Fruit fly (Drosophila melanogaster) whole organism, prepupa: ENCODE data around the gene Alms1b.

Experiments used
- Blimp-1 ChIP-seq: fragments of 200-800 bp; sonication (Bioruptor generic); optimal IDR thresholded peaks from 3 replicates; lab custom pipeline; 2017; ENCODE audit warnings: missing biosample characterization, missing genetic modification characterization, mild to moderate bottlenecking, moderate library complexity, missing genetic modification reagents
- CG10669 ChIP-seq: fragments of 200-800 bp; sonication (Bioruptor generic); optimal IDR thresholded peaks from 3 replicates; lab custom pipeline; 2018; ENCODE audit warnings: missing biosample characterization, mild to moderate bottlenecking, missing genetic modification characterization, moderate library complexity
- CG11294 ChIP-seq: fragments of 200-800 bp; sonication (Bioruptor generic); IDR thresholded peaks from 2 replicates; pipeline ENCODE4 v1.3.6; 2022; ENCODE audit warnings: missing biosample characterization, missing genetic modification characterization
- CG11902 ChIP-seq: fragments of 200-800 bp; sonication (Bioruptor generic); optimal IDR thresholded peaks from 3 replicates; lab custom pipeline; 2016; ENCODE audit warnings: missing biosample characterization, missing genetic modification characterization
- CG32006 ChIP-seq: fragments of 200-800 bp; sonication (Bioruptor generic); optimal IDR thresholded peaks from 3 replicates; lab custom pipeline; 2017; ENCODE audit warnings: missing biosample characterization, mild to moderate bottlenecking, missing genetic modification characterization
- CG34406 ChIP-seq: fragments of 200-800 bp; sonication (Bioruptor generic); optimal IDR thresholded peaks from 3 replicates; lab custom pipeline; 2016; ENCODE audit warnings: missing biosample characterization, missing genetic modification characterization
- CG3919 ChIP-seq: fragments of 200-800 bp; sonication (Bioruptor generic); optimal IDR thresholded peaks from 3 replicates; lab custom pipeline; 2016; ENCODE audit warnings: missing biosample characterization, missing genetic modification characterization
- CG6163 ChIP-seq: fragments of 200-800 bp; sonication (Bioruptor generic); IDR thresholded peaks from 3 replicates; pipeline ENCODE4 v1.3.6; 2022; ENCODE audit warnings: missing biosample characterization, missing genetic modification characterization
- CG6276 ChIP-seq: fragments of 200-800 bp; sonication (Bioruptor generic); optimal IDR thresholded peaks from 2 replicates; lab custom pipeline; 2017; ENCODE audit warnings: missing biosample characterization, mild to moderate bottlenecking, missing genetic modification characterization
- CG6792 ChIP-seq: fragments of 200-800 bp; sonication (Bioruptor generic); optimal IDR thresholded peaks from 3 replicates; lab custom pipeline; 2016; ENCODE audit warnings: missing biosample characterization, missing genetic modification characterization
- CG6808 ChIP-seq: fragments of 200-800 bp; sonication (Bioruptor generic); optimal IDR thresholded peaks from 3 replicates; lab custom pipeline; 2017; ENCODE audit warnings: missing biosample characterization, missing genetic modification characterization, mild to moderate bottlenecking, moderate library complexity, missing genetic modification reagents
- CG6854 ChIP-seq: fragments of 200-800 bp; sonication (Bioruptor generic); optimal IDR thresholded peaks from 2 replicates; lab custom pipeline; 2017; ENCODE audit warnings: missing biosample characterization, mild to moderate bottlenecking, missing genetic modification characterization
- CG8119 ChIP-seq: fragments of 200-800 bp; sonication (Bioruptor generic); IDR thresholded peaks from 3 replicates; pipeline ENCODE4 v1.3.6; 2022; ENCODE audit warnings: missing biosample characterization, missing genetic modification characterization
- CG8319 ChIP-seq: fragments of 200-800 bp; sonication (Bioruptor generic); optimal IDR thresholded peaks from 3 replicates; lab custom pipeline; 2016; ENCODE audit warnings: missing biosample characterization, missing genetic modification characterization
- CG8632 ChIP-seq: fragments of 200-800 bp; sonication (Bioruptor generic); optimal IDR thresholded peaks from 3 replicates; lab custom pipeline; 2016; ENCODE audit warnings: missing biosample characterization, missing genetic modification characterization
- Eip75B ChIP-seq: fragments of 200-800 bp; sonication (Bioruptor generic); optimal IDR thresholded peaks from 3 replicates; lab custom pipeline; 2016; ENCODE audit warnings: missing biosample characterization, missing genetic modification characterization
- Eip93F ChIP-seq: fragments of 200-800 bp; sonication (Bioruptor generic); optimal IDR thresholded peaks from 2 replicates; lab custom pipeline; 2016; ENCODE audit warnings: missing biosample characterization, mild to moderate bottlenecking, missing genetic modification characterization
- Ets96B ChIP-seq: fragments of 200-800 bp; optimal IDR thresholded peaks from 2 replicates; lab custom pipeline; 2019; ENCODE audit warnings: missing biosample characterization, mild to moderate bottlenecking, missing genetic modification characterization, moderate library complexity
- Hr38 ChIP-seq: sonication (Bioruptor generic); optimal IDR thresholded peaks from 2 replicates; lab custom pipeline; 2016; ENCODE audit warnings: missing biosample characterization, missing genetic modification characterization
- Hr39 ChIP-seq: fragments of 200-800 bp; sonication (Bioruptor generic); optimal IDR thresholded peaks from 2 replicates; lab custom pipeline; 2016; ENCODE audit warnings: missing biosample characterization, missing genetic modification characterization
- Hr4 ChIP-seq: fragments of 200-800 bp; sonication (Bioruptor generic); optimal IDR thresholded peaks from 3 replicates; lab custom pipeline; 2016; ENCODE audit warnings: missing biosample characterization, missing genetic modification characterization
- Lpt ChIP-seq: fragments of 200-800 bp; sonication (Bioruptor generic); optimal IDR thresholded peaks from 3 replicates; lab custom pipeline; 2016; ENCODE audit warnings: missing biosample characterization, missing genetic modification characterization
- Met ChIP-seq: fragments of 200-800 bp; sonication (Bioruptor generic); optimal IDR thresholded peaks from 3 replicates; lab custom pipeline; 2016; ENCODE audit warnings: missing biosample characterization, missing genetic modification characterization
- Sox102F ChIP-seq: fragments of 200-800 bp; sonication (Bioruptor generic); optimal IDR thresholded peaks from 2 replicates; lab custom pipeline; 2016; ENCODE audit warnings: missing biosample characterization, mild to moderate bottlenecking, missing genetic modification characterization
- Sox14 ChIP-seq: fragments of 200-800 bp; sonication (Bioruptor generic); optimal IDR thresholded peaks from 3 replicates; lab custom pipeline; 2016; ENCODE audit warnings: missing biosample characterization, missing genetic modification characterization
- Sox15 ChIP-seq: fragments of 200-800 bp; sonication (Bioruptor generic); optimal IDR thresholded peaks from 3 replicates; lab custom pipeline; 2016; ENCODE audit warnings: missing biosample characterization, missing genetic modification characterization
- acj6 ChIP-seq: fragments of 200-800 bp; sonication (Bioruptor generic); optimal IDR thresholded peaks from 3 replicates; lab custom pipeline; 2016; ENCODE audit warnings: missing biosample characterization, missing genetic modification characterization
- cyc ChIP-seq: fragments of 200-800 bp; sonication (Bioruptor generic); optimal IDR thresholded peaks from 3 replicates; lab custom pipeline; 2016; ENCODE audit warnings: missing biosample characterization, missing genetic modification characterization
- dsx ChIP-seq: fragments of 200-800 bp; optimal IDR thresholded peaks from 3 replicates; lab custom pipeline; 2019; ENCODE audit warnings: missing biosample characterization, mild to moderate bottlenecking, missing genetic modification characterization, moderate library complexity; ENCODE audit not compliant: poor library complexity, severe bottlenecking
- eg ChIP-seq: fragments of 200-800 bp; sonication (Bioruptor generic); IDR thresholded peaks from 3 replicates; pipeline ENCODE4 v1.3.6; 2022; ENCODE audit warnings: missing biosample characterization, missing genetic modification characterization
- fd59A ChIP-seq: fragments of 200-800 bp; sonication (Bioruptor generic); optimal IDR thresholded peaks from 2 replicates; lab custom pipeline; 2017; ENCODE audit warnings: missing biosample characterization, mild to moderate bottlenecking, missing genetic modification characterization, missing genetic modification reagents
- lz ChIP-seq: fragments of 200-800 bp; sonication (Bioruptor generic); optimal IDR thresholded peaks from 3 replicates; lab custom pipeline; 2016; ENCODE audit warnings: missing biosample characterization, missing genetic modification characterization
- net ChIP-seq: fragments of 200-800 bp; sonication (Bioruptor generic); optimal IDR thresholded peaks from 3 replicates; lab custom pipeline; 2016; ENCODE audit warnings: missing biosample characterization, missing genetic modification characterization
- salr ChIP-seq, 2 experiments: fragments of 200-800 bp; sonication (Bioruptor generic); optimal IDR thresholded peaks; 3 replicates each; lab custom pipeline; 2016 to 2018; ENCODE audit warnings: missing biosample characterization in 2 of 2, missing genetic modification characterization in 2 of 2, mild to moderate bottlenecking in 1 of 2
- ss ChIP-seq, 2 experiments: fragments of 200-800 bp; sonication (Bioruptor generic); optimal IDR thresholded peaks; 2 replicates in 1 of 2; 3 replicates in 1 of 2; lab custom pipeline; 2017 to 2018; ENCODE audit warnings: mild to moderate bottlenecking in 2 of 2, missing biosample characterization in 2 of 2, missing genetic modification characterization in 2 of 2, moderate library complexity in 1 of 2
- svp ChIP-seq: fragments of 200-800 bp; sonication (Bioruptor generic); peaks from one replicate; lab custom pipeline; 2016; ENCODE audit warnings: missing biosample characterization, missing genetic modification characterization
- topi ChIP-seq: fragments of 200-800 bp; sonication (Bioruptor generic); optimal IDR thresholded peaks from 3 replicates; lab custom pipeline; 2016; ENCODE audit warnings: missing biosample characterization, missing genetic modification characterization

The Alms1b gene

DNA sequence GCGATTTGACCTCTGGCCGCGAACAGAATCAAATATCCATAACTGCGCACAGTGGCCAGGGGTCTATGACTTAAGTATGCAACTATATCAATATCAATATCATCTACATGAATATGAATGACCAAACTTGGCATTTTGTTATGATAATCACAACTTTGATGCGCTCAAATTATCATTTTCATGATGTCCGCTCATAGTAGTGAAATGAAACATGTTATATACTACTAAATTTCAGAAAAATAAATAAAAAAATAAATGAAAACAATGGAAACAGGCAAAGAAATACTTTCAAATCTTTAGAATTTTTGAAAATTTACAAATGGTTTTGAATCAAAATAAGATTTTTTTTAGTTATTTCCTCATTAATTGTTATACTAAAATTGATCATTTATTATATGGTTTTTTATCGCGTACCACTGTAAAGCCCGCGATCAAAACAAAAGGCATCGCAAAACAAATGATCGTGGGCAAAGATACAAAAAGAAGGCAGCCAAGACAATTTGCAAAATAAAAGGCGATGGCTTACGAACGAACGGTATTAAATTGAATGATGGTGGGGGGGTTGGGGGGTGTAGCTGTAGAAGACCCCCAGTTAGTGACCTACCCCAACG lies 30.0 kb upstream of the Alms1b start (continued):
- TF ChIP-seq CG6792 (GFP tag; lab: Kevin White, UChicago), result peak; percentile 3
- TF ChIP-seq cyc (GFP tag; lab: Kevin White, UChicago), result no peak
- no peak for TF ChIP-seq CG3919 (GFP tag; lab: Kevin White, UChicago)
- peak; percentile 35 for TF ChIP-seq Ets96B
- TF ChIP-seq CG10669 (GFP tag; lab: Kevin White, UChicago), result peak; percentile 24
- peak; percentile 2 for TF ChIP-seq net (GFP tag; lab: Kevin White, UChicago)
- no peak for TF ChIP-seq Hr39
- no peak for TF ChIP-seq CG6808 (GFP tag; lab: Kevin White, UChicago)
- TF ChIP-seq fd59A (GFP tag; lab: Kevin White, UChicago), result no peak
- no peak for TF ChIP-seq Lpt (GFP tag; lab: Kevin White, UChicago)
- no peak for TF ChIP-seq topi (GFP tag; lab: Kevin White, UChicago)
- peak; percentile 42 for TF ChIP-seq CG32006 (GFP tag; lab: Kevin White, UChicago)
- TF ChIP-seq CG8119, result no peak
- peak; percentile 3 for TF ChIP-seq lz
- peak; percentile 69 for TF ChIP-seq svp (GFP tag; lab: Kevin White, UChicago)
- TF ChIP-seq Sox102F (GFP tag; lab: Kevin White, UChicago), result no peak
- no peak for TF ChIP-seq acj6
- no peak for TF ChIP-seq CG6854 (GFP tag; lab: Kevin White, UChicago)

DNA sequence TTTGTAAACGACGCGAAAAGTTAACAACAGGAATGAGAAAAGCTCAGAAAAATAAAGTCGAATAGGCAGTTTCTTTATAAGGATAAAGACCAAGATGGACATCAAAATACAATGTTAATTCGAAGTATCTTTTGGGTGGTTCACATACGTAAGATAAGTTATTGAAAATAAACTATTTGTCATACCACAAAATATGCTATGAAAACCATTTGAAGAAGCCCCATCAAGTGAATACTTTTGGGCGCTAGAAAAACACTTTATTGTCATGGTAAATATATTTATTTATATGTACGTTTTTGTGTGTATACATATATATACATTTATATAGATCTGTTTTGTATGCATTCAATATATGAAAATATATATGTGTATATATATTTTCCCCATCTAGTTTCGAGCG lies 27.2 kb upstream of the Alms1b start:
- no peak for TF ChIP-seq CG6808 (GFP tag; lab: Kevin White, UChicago)
- no peak for TF ChIP-seq CG32006 (GFP tag; lab: Kevin White, UChicago)
- no peak for TF ChIP-seq Hr38
- TF ChIP-seq eg, result no peak
- no peak for TF ChIP-seq CG8319 (GFP tag; lab: Kevin White, UChicago)
- TF ChIP-seq ss (GFP tag; optimal IDR thresholded peaks at IDR 0.05; lab: Kevin White, UChicago), result no peak
- TF ChIP-seq fd59A (GFP tag; lab: Kevin White, UChicago), result no peak
- no peak for TF ChIP-seq CG11294
- no peak for TF ChIP-seq CG6163 (GFP tag; lab: Robert Waterston, UW)
- TF ChIP-seq Eip75B (GFP tag; lab: Kevin White, UChicago), result no peak
- no peak for TF ChIP-seq dsx
- no peak for TF ChIP-seq Met (GFP tag; lab: Kevin White, UChicago)
- no peak for TF ChIP-seq CG34406 (GFP tag; lab: Kevin White, UChicago)

DNA sequence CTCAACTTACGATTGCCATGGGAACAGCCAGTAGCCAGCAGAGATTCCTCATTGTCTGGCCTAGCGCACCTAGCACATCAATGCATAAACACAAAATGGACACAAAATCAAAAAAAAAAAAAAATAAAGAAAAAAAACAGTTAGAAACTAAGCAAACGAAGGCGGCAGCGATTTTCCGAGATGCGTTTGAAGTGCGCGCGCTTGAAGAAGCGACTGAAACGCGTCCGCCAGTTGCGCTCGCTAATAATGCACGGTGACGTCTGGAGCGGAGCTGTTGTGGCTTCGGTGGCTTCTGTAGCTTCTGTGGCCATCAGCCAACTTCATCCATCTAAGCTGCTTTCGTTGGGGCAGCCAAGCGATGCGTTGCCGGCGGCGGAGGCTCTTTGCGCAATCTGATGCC lies 23.7 kb upstream of the Alms1b start, which contains the start of gene CG15473:
Gene CG15473 (minus strand): TSS at position 101 of the 400 bp plus-strand sequence.
- no peak for TF ChIP-seq Sox14 (GFP tag; lab: Kevin White, UChicago)
- TF ChIP-seq CG11294, result no peak
- TF ChIP-seq Eip93F (GFP tag; lab: Kevin White, UChicago), result no peak
- TF ChIP-seq CG6276 (GFP tag; lab: Kevin White, UChicago), result no peak
- no peak for TF ChIP-seq Hr4 (GFP tag; lab: Kevin White, UChicago)
- no peak for TF ChIP-seq ss (GFP tag; optimal IDR thresholded peaks at IDR 0.05; lab: Kevin White, UChicago)
- no peak for TF ChIP-seq Sox15 (GFP tag; lab: Kevin White, UChicago)
- no peak for TF ChIP-seq CG11902 (GFP tag; lab: Kevin White, UChicago)
- TF ChIP-seq Ets96B, result no peak
- no peak for TF ChIP-seq svp (GFP tag; lab: Kevin White, UChicago)
- no peak for TF ChIP-seq CG8632 (GFP tag; lab: Kevin White, UChicago)
- no peak for TF ChIP-seq salr (GFP tag; optimal IDR thresholded peaks at IDR 0.05; lab: Kevin White, UChicago)
- no peak for TF ChIP-seq Blimp-1
- TF ChIP-seq CG8319 (GFP tag; lab: Kevin White, UChicago), result no peak
